Fruit fly (Drosophila melanogaster) whole organism, embryonic: ENCODE data around the gene Dok.

Experiments used
- CG11560 ChIP-seq: fragments of 200-800 bp; sonication (Bioruptor generic); IDR thresholded peaks from 3 replicates; pipeline ENCODE4 v1.3.6; 2022; ENCODE audit warnings: missing biosample characterization, missing genetic modification characterization
- CG14014 ChIP-seq: fragments of 200-800 bp; sonication (Bioruptor generic); IDR thresholded peaks from 2 replicates; pipeline ENCODE4 v1.3.6; 2022; ENCODE audit warnings: missing biosample characterization, missing genetic modification characterization
- CG14667 ChIP-seq: fragments of 200-800 bp; sonication (Bioruptor generic); IDR thresholded peaks from 2 replicates; pipeline ENCODE4 v1.3.6; 2022; ENCODE audit warnings: missing biosample characterization, missing genetic modification characterization
- CG14860 ChIP-seq: fragments of 200-800 bp; sonication (Bioruptor generic); IDR thresholded peaks from 3 replicates; pipeline ENCODE4 v1.3.6; 2022; ENCODE audit warnings: missing biosample characterization, missing genetic modification characterization; ENCODE audit not compliant: partially characterized antibody
- CG15514 ChIP-seq: fragments of 200-800 bp; sonication (Bioruptor generic); optimal IDR thresholded peaks from 3 replicates; lab custom pipeline; 2017; ENCODE audit warnings: missing biosample characterization, missing genetic modification characterization, mild to moderate bottlenecking, moderate library complexity, missing genetic modification reagents
- CG17186 ChIP-seq: fragments of 200-800 bp; sonication (Bioruptor generic); optimal IDR thresholded peaks from 3 replicates; lab custom pipeline; 2017; ENCODE audit warnings: missing biosample characterization, missing genetic modification reagents, missing genetic modification characterization
- CG17829 ChIP-seq: fragments of 200-800 bp; optimal IDR thresholded peaks from 2 replicates; lab custom pipeline; 2019; ENCODE audit warnings: missing biosample characterization, mild to moderate bottlenecking, missing genetic modification characterization, moderate library complexity
- CG1792 ChIP-seq: fragments of 200-800 bp; sonication (Bioruptor generic); optimal IDR thresholded peaks from 2 replicates; lab custom pipeline; 2016; ENCODE audit warnings: missing biosample characterization, missing genetic modification characterization
- CG2129 ChIP-seq: fragments of 200-800 bp; sonication (Bioruptor generic); IDR thresholded peaks from 2 replicates; pipeline ENCODE4 v1.3.6; 2022; ENCODE audit warnings: missing biosample characterization, missing genetic modification characterization; ENCODE audit not compliant: partially characterized antibody
- CG2875 ChIP-seq: fragments of 200-800 bp; sonication (Bioruptor generic); optimal IDR thresholded peaks from 2 replicates; lab custom pipeline; 2017; ENCODE audit warnings: missing biosample characterization, mild to moderate bottlenecking, missing genetic modification characterization, missing genetic modification reagents
- CG30403 ChIP-seq: fragments of 200-800 bp; sonication (Bioruptor generic); optimal IDR thresholded peaks from 3 replicates; lab custom pipeline; 2016; ENCODE audit warnings: missing biosample characterization, missing genetic modification characterization
- CG3065 ChIP-seq: fragments of 200-800 bp; sonication (Bioruptor generic); optimal IDR thresholded peaks from 2 replicates; lab custom pipeline; 2016; ENCODE audit warnings: missing biosample characterization, missing genetic modification characterization
- CG34376 ChIP-seq: fragments of 200-800 bp; sonication (Bioruptor generic); optimal IDR thresholded peaks from 2 replicates; lab custom pipeline; 2018; ENCODE audit warnings: missing biosample characterization, mild to moderate bottlenecking, missing genetic modification characterization
- CG7987 ChIP-seq: fragments of 200-800 bp; sonication (Bioruptor generic); optimal IDR thresholded peaks from 2 replicates; lab custom pipeline; 2018; ENCODE audit warnings: missing biosample characterization, mild to moderate bottlenecking, missing genetic modification characterization, moderate library complexity
- CG8359 ChIP-seq: fragments of 200-800 bp; sonication (Bioruptor generic); optimal IDR thresholded peaks from 2 replicates; lab custom pipeline; 2017; ENCODE audit warnings: missing biosample characterization, mild to moderate bottlenecking, missing genetic modification characterization, borderline replicate concordance
- CTCF ChIP-seq: fragments of 200-800 bp; sonication (Bioruptor generic); optimal IDR thresholded peaks from 2 replicates; lab custom pipeline; 2017; ENCODE audit warnings: missing biosample characterization, mild to moderate bottlenecking, missing genetic modification characterization, moderate library complexity
- Chrac-16 ChIP-seq: fragments of 200-800 bp; sonication (Bioruptor generic); optimal IDR thresholded peaks from 3 replicates; lab custom pipeline; 2016; ENCODE audit warnings: missing biosample characterization, missing genetic modification characterization
- Dip2 ChIP-seq: fragments of 200-800 bp; sonication (Bioruptor generic); IDR thresholded peaks from 2 replicates; pipeline ENCODE4 v1.3.6; 2022; ENCODE audit warnings: missing biosample characterization, missing genetic modification characterization
- HLH3B ChIP-seq: fragments of 200-800 bp; sonication (Bioruptor generic); IDR thresholded peaks from 2 replicates; pipeline ENCODE4 v1.3.6; 2022; ENCODE audit warnings: missing biosample characterization, missing genetic modification characterization
- Hand ChIP-seq: fragments of 200-800 bp; sonication (Bioruptor generic); optimal IDR thresholded peaks from 2 replicates; lab custom pipeline; 2017; ENCODE audit warnings: mild to moderate bottlenecking, missing biosample characterization, missing genetic modification reagents, missing genetic modification characterization
- HmgD ChIP-seq: fragments of 200-800 bp; sonication (Bioruptor generic); optimal IDR thresholded peaks from 3 replicates; lab custom pipeline; 2016; ENCODE audit warnings: missing biosample characterization, missing genetic modification characterization
- Lim3 ChIP-seq: fragments of 200-800 bp; sonication (Bioruptor generic); IDR thresholded peaks from 2 replicates; pipeline ENCODE4 v1.3.6; 2022; ENCODE audit warnings: missing biosample characterization, missing genetic modification characterization
- Mes4 ChIP-seq: fragments of 200-800 bp; sonication (Bioruptor generic); optimal IDR thresholded peaks from 2 replicates; lab custom pipeline; 2016; ENCODE audit warnings: missing biosample characterization, missing genetic modification characterization
- Neu2 ChIP-seq: fragments of 200-800 bp; sonication (Bioruptor generic); optimal IDR thresholded peaks from 3 replicates; lab custom pipeline; 2016; ENCODE audit warnings: missing biosample characterization, missing genetic modification characterization, borderline replicate concordance
- PHDP ChIP-seq: fragments of 200-800 bp; sonication (Bioruptor generic); optimal IDR thresholded peaks from 3 replicates; lab custom pipeline; 2018; ENCODE audit warnings: missing biosample characterization, mild to moderate bottlenecking, missing genetic modification characterization, moderate library complexity
- Ravus ChIP-seq: fragments of 200-800 bp; sonication (Bioruptor generic); IDR thresholded peaks from 2 replicates; pipeline ENCODE4 v1.3.6; 2022; ENCODE audit warnings: missing biosample characterization, missing genetic modification characterization
- Xbp1 ChIP-seq: fragments of 200-800 bp; sonication (Bioruptor generic); optimal IDR thresholded peaks from 3 replicates; lab custom pipeline; 2016; ENCODE audit warnings: missing biosample characterization, mild to moderate bottlenecking, missing genetic modification characterization
- ash1 ChIP-seq: fragments of 200-800 bp; sonication (Bioruptor generic); optimal IDR thresholded peaks from 2 replicates; lab custom pipeline; 2018; ENCODE audit warnings: missing biosample characterization, mild to moderate bottlenecking, missing genetic modification characterization
- chinmo ChIP-seq: fragments of 200-800 bp; sonication (Bioruptor generic); IDR thresholded peaks from 4 replicates; pipeline ENCODE4 v1.3.6; 2022; ENCODE audit warnings: missing biosample characterization, missing genetic modification characterization; ENCODE audit not compliant: partially characterized antibody
- dimm ChIP-seq: fragments of 200-800 bp; sonication (Bioruptor generic); IDR thresholded peaks from 2 replicates; pipeline ENCODE4 v1.3.6; 2022; ENCODE audit warnings: missing biosample characterization, missing genetic modification characterization
- emc ChIP-seq: fragments of 200-800 bp; sonication (Bioruptor generic); optimal IDR thresholded peaks from 2 replicates; lab custom pipeline; 2016; ENCODE audit warnings: missing biosample characterization, missing genetic modification characterization
- en ChIP-seq: fragments of 200-800 bp; sonication (Bioruptor generic); optimal IDR thresholded peaks from 2 replicates; lab custom pipeline; 2016; ENCODE audit warnings: missing biosample characterization, missing genetic modification characterization
- fd3F ChIP-seq: fragments of 200-800 bp; sonication (Bioruptor generic); optimal IDR thresholded peaks from 2 replicates; lab custom pipeline; 2018; ENCODE audit warnings: missing biosample characterization, mild to moderate bottlenecking, missing genetic modification characterization, moderate library complexity
- fu2 ChIP-seq: fragments of 200-800 bp; sonication (Bioruptor generic); optimal IDR thresholded peaks from 2 replicates; lab custom pipeline; 2016; ENCODE audit warnings: missing biosample characterization, missing genetic modification characterization
- grau ChIP-seq: fragments of 200-800 bp; optimal IDR thresholded peaks from 3 replicates; lab custom pipeline; 2019; ENCODE audit warnings: missing biosample characterization, mild to moderate bottlenecking, missing genetic modification characterization, moderate library complexity
- gsb-n ChIP-seq: fragments of 200-800 bp; sonication (Bioruptor generic); optimal IDR thresholded peaks from 3 replicates; lab custom pipeline; 2018; ENCODE audit warnings: missing biosample characterization, mild to moderate bottlenecking, missing genetic modification characterization
- gt ChIP-seq: fragments of 200-800 bp; sonication (Bioruptor generic); IDR thresholded peaks from 2 replicates; pipeline ENCODE4 v1.3.6; 2022; ENCODE audit warnings: missing biosample characterization, missing genetic modification characterization
- h ChIP-seq: fragments of >200 bp; optimal IDR thresholded peaks from 2 replicates; lab custom pipeline; 2017
- kay ChIP-seq: fragments of 200-800 bp; sonication (Bioruptor generic); optimal IDR thresholded peaks from 2 replicates; lab custom pipeline; 2016; ENCODE audit warnings: missing biosample characterization, missing genetic modification characterization
- lov ChIP-seq, 2 experiments: fragments of 200-800 bp in 1 of 2; fragments of >200 bp in 1 of 2; sonication (Bioruptor generic) in 1 of 2; IDR thresholded peaks in 1 of 2; optimal IDR thresholded peaks in 1 of 2; 2 replicates in 1 of 2; 3 replicates in 1 of 2; pipeline versions ENCODE4 v1.3.6 to Lab custom; 2017 to 2022; ENCODE audit warnings: missing biosample characterization in 1 of 2, missing genetic modification characterization in 1 of 2
- oc ChIP-seq: fragments of 200-800 bp; sonication (Bioruptor generic); optimal IDR thresholded peaks from 2 replicates; lab custom pipeline; 2018; ENCODE audit warnings: missing biosample characterization, mild to moderate bottlenecking, missing genetic modification characterization, moderate library complexity
- pros ChIP-seq: fragments of 200-800 bp; sonication (Bioruptor generic); optimal IDR thresholded peaks from 3 replicates; lab custom pipeline; 2019; ENCODE audit warnings: missing biosample characterization, mild to moderate bottlenecking, missing genetic modification characterization, moderate library complexity
- schlank ChIP-seq: fragments of 200-800 bp; sonication (Bioruptor generic); optimal IDR thresholded peaks from 2 replicates; lab custom pipeline; 2018; ENCODE audit warnings: missing biosample characterization, mild to moderate bottlenecking, missing genetic modification characterization
- sob ChIP-seq: fragments of 200-800 bp; sonication (Bioruptor generic); IDR thresholded peaks from 2 replicates; pipeline ENCODE4 v1.3.6; 2022; ENCODE audit warnings: missing biosample characterization, missing genetic modification characterization
- sqz ChIP-seq: fragments of 200-800 bp; sonication (Bioruptor generic); optimal IDR thresholded peaks from 3 replicates; lab custom pipeline; 2018; ENCODE audit warnings: missing biosample characterization, mild to moderate bottlenecking, missing genetic modification characterization
- stc ChIP-seq: fragments of 200-800 bp; sonication (Bioruptor generic); IDR thresholded peaks from 2 replicates; pipeline ENCODE4 v1.3.6; 2022; ENCODE audit warnings: missing biosample characterization, missing genetic modification characterization
- sug ChIP-seq: fragments of 200-800 bp; optimal IDR thresholded peaks from 2 replicates; lab custom pipeline; 2019; ENCODE audit warnings: missing biosample characterization, mild to moderate bottlenecking, missing genetic modification characterization, moderate library complexity
- trh ChIP-seq: fragments of 200-800 bp; sonication (Bioruptor generic); optimal IDR thresholded peaks from 2 replicates; lab custom pipeline; 2016; ENCODE audit warnings: missing biosample characterization, missing genetic modification characterization
- ttk ChIP-seq: fragments of 200-800 bp; sonication (Bioruptor generic); IDR thresholded peaks from 2 replicates; pipeline ENCODE4 v2.1.2; 2022; ENCODE audit warnings: missing biosample characterization, missing genetic modification characterization
- unc-4 ChIP-seq: fragments of 200-800 bp; sonication (Bioruptor generic); IDR thresholded peaks from 2 replicates; pipeline ENCODE4 v1.3.6; 2022; ENCODE audit warnings: missing biosample characterization, missing genetic modification characterization; ENCODE audit not compliant: partially characterized antibody
- vnd ChIP-seq: fragments of 200-800 bp; sonication (Bioruptor generic); IDR thresholded peaks from 3 replicates; pipeline ENCODE4 v1.3.6; 2022; ENCODE audit warnings: missing biosample characterization, missing genetic modification characterization; ENCODE audit not compliant: partially characterized antibody

Dok gene

dm6 chrX:7332493-7332892 lies 8.5 kb downstream of the Dok start (continued):
- TF ChIP-seq ttk (no peak), h (lab: Kevin White, UChicago) (no peak), chinmo (GFP tag; lab: Robert Waterston, UW) (no peak), grau (tag; lab: Kevin White, UChicago) (peak; percentile 76), Hand (GFP tag; lab: Kevin White, UChicago) (peak; percentile 41), sug (tag; lab: Kevin White, UChicago) (peak; percentile 62), Ravus (GFP tag; lab: Robert Waterston, UW) (0 out of 2 replicates have a peak, but pooled peaks have one; percentile 14), emc (GFP tag; lab: Kevin White, UChicago) (peak; percentile 32), CG17186 (GFP tag; lab: Kevin White, UChicago) (no peak), HLH3B (peak; percentile 38; the same call in 1 of the 2 replicates), CG15514 (GFP tag; lab: Kevin White, UChicago) (peak; percentile 75), dimm (GFP tag; lab: Robert Waterston, UW) (no peak), CG7987 (GFP tag; lab: Kevin White, UChicago) (no peak), CG34376 (GFP tag; lab: Kevin White, UChicago) (peak; percentile 41), lov (optimal IDR thresholded peaks at IDR 0.05; lab: Kevin White, UChicago) (no peak), lov (GFP tag; IDR thresholded peaks at IDR 0.05; lab: Robert Waterston, UW) (no peak), CG30403 (GFP tag; lab: Kevin White, UChicago) (peak; percentile 67), CG2875 (GFP tag; lab: Kevin White, UChicago) (no peak), ash1 (GFP tag; lab: Kevin White, UChicago) (no peak), oc (tag; lab: Kevin White, UChicago) (peak; percentile 21), HmgD (peak; percentile 33), CG11560 (tag; lab: Robert Waterston, UW) (0 out of 3 replicates have a peak, but pooled peaks have one; percentile 25), sob (GFP tag; lab: Robert Waterston, UW) (peak; percentile 62), CG14014 (GFP tag; lab: Robert Waterston, UW) (peak; percentile 70), PHDP (peak; percentile 71), CG14667 (GFP tag; lab: Robert Waterston, UW) (0 out of 2 replicates have a peak, but pooled peaks have one; percentile 22), unc-4 (GFP tag; lab: Robert Waterston, UW) (no peak), CG1792 (GFP tag; lab: Kevin White, UChicago) (peak; percentile 35), schlank (peak; percentile 59), fu2 (GFP tag; lab: Kevin White, UChicago) (peak; percentile 60), fd3F (GFP tag; lab: Kevin White, UChicago) (peak; percentile 55), kay (GFP tag; lab: Kevin White, UChicago) (peak; percentile 9), gt (GFP tag; lab: Robert Waterston, UW) (no peak), gsb-n (no peak), CG17829 (peak; percentile 33), trh (GFP tag; lab: Kevin White, UChicago) (peak; percentile 5), CG8359 (GFP tag; lab: Kevin White, UChicago) (peak; percentile 14), Lim3 (no peak), Dip2 (GFP tag; lab: Robert Waterston, UW) (no peak), CG14860 (GFP tag; lab: Robert Waterston, UW) (no peak), stc (GFP tag; lab: Robert Waterston, UW) (0 out of 2 replicates have a peak, but pooled peaks have one; percentile 27), CG3065 (no peak), CTCF (no peak), pros (GFP tag; lab: Kevin White, UChicago) (no peak), sqz (GFP tag; lab: Kevin White, UChicago) (no peak), Chrac-16 (GFP tag; lab: Kevin White, UChicago) (peak; percentile 36), vnd (GFP tag; lab: Robert Waterston, UW) (no peak), Mes4 (GFP tag; lab: Kevin White, UChicago) (peak; percentile 47), en (GFP tag; lab: Kevin White, UChicago) (peak; percentile 51), Neu2 (GFP tag; lab: Kevin White, UChicago) (no peak), CG2129 (GFP tag; lab: Robert Waterston, UW) (no peak), Xbp1 (GFP tag; lab: Kevin White, UChicago) (peak; percentile 59)
